Fruit fly (Drosophila melanogaster): Measurements from ENCODE around the gene CG42537.

dm6 chr3R:6377497-6377896 lies at the start of gene CG42537:
- no peak for TF ChIP-seq CTCF (optimal IDR thresholded peaks at IDR 0.05)
- no peak for TF ChIP-seq CG8478 (optimal IDR thresholded peaks at IDR 0.05)

Measured in S2 (cell line).